Worm (Caenorhabditis elegans) whole organism, midembryonic: ENCODE measurements around the gene C42D4.3.

ENCODE experiments used
- T22C8.4 ChIP-seq: fragments of 200-800 bp; sonication (Bioruptor generic); IDR thresholded peaks from 2 replicates; pipeline ENCODE4 v1.3.6; 2022; ENCODE audit warnings: missing genetic modification characterization, missing compliant biosample characterization
- cog-1 ChIP-seq: sonication (generic microtip); optimal IDR thresholded peaks from 2 replicates; lab custom pipeline; 2016; ENCODE audit warnings: missing genetic modification characterization, missing compliant biosample characterization
- flt-1 ChIP-seq: fragments of 200-800 bp; sonication (Bioruptor generic); IDR thresholded peaks from 2 replicates; pipeline ENCODE4 v1.3.6; 2022; ENCODE audit warnings: missing genetic modification characterization, missing compliant biosample characterization
- klf-2 ChIP-seq: fragments of 200-800 bp; sonication (Bioruptor generic); conservative IDR thresholded peaks from 2 replicates; pipeline ENCODE4 v1.3.6; 2022; ENCODE audit warnings: missing genetic modification reagents, missing genetic modification characterization, missing compliant biosample characterization
- med-1 ChIP-seq: sonication (generic microtip); optimal IDR thresholded peaks from 2 replicates; lab custom pipeline; 2017; ENCODE audit warnings: missing genetic modification characterization, mild to moderate bottlenecking, missing compliant biosample characterization, antibody characterized with exemption, missing genetic modification reagents; ENCODE audit not compliant: insufficient read depth
- ref-1 ChIP-seq: fragments of 200-800 bp; sonication (Bioruptor generic); conservative IDR thresholded peaks from 2 replicates; pipeline ENCODE4 v1.3.6; 2022; ENCODE audit warnings: missing genetic modification reagents, missing genetic modification characterization, missing compliant biosample characterization
- tab-1 ChIP-seq: fragments of 200-800 bp; sonication (Bioruptor generic); IDR thresholded peaks from 2 replicates; pipeline ENCODE4 v1.3.6; 2022; ENCODE audit warnings: missing genetic modification characterization, missing compliant biosample characterization
- ztf-23 ChIP-seq: fragments of 200-800 bp; sonication (Bioruptor generic); IDR thresholded peaks from 2 replicates; pipeline ENCODE4 v1.3.6; 2022; ENCODE audit warnings: missing genetic modification reagents, missing genetic modification characterization, missing compliant biosample characterization
- ztf-29 ChIP-seq: fragments of 200-800 bp; sonication (Bioruptor generic); IDR thresholded peaks from 2 replicates; pipeline ENCODE4 v1.3.6; 2022; ENCODE audit warnings: missing genetic modification reagents, missing genetic modification characterization, missing compliant biosample characterization

- TF ChIP-seq flt-1 (GFP tag; lab: Robert Waterston, UW) (no peak), ztf-23 (GFP tag; lab: Robert Waterston, UW) (no peak), med-1 (GFP tag; lab: Kevin White, UChicago) (no peak), tab-1 (no peak), ztf-29 (GFP tag; lab: Robert Waterston, UW) (no peak), T22C8.4 (GFP tag; lab: Robert Waterston, UW) (no peak), cog-1 (tag; lab: Kevin White, UChicago) (no peak), ref-1 (GFP tag; lab: Robert Waterston, UW) (no peak), klf-2 (GFP tag; lab: Robert Waterston, UW) (no peak)
Measured at ce11 chrIV:7149020-7149601, 29.9 kb upstream of the C42D4.3 start, which contains the start of gene C34D4.4.
